Fruit fly (Drosophila melanogaster) whole organism, embryonic: ENCODE data around the gene CG9395.

Experiments
- Antp ChIP-seq: fragments of 200-800 bp; sonication (Bioruptor generic); optimal IDR thresholded peaks from 3 replicates; lab custom pipeline; 2016; ENCODE audit warnings: missing biosample characterization, missing genetic modification characterization
- B-H2 ChIP-seq: fragments of 200-800 bp; sonication (Bioruptor generic); optimal IDR thresholded peaks from 2 replicates; lab custom pipeline; 2018; ENCODE audit warnings: missing biosample characterization, mild to moderate bottlenecking, missing genetic modification characterization
- Bdp1 ChIP-seq: fragments of 200-800 bp; sonication (Bioruptor generic); optimal IDR thresholded peaks from 3 replicates; lab custom pipeline; 2016; ENCODE audit warnings: missing biosample characterization, missing genetic modification characterization
- CG13424 ChIP-seq: fragments of 200-800 bp; sonication (Bioruptor generic); optimal IDR thresholded peaks from 2 replicates; lab custom pipeline; 2019; ENCODE audit warnings: missing biosample characterization, mild to moderate bottlenecking, missing genetic modification characterization, moderate library complexity
- CG17612 ChIP-seq: fragments of 200-800 bp; sonication (Bioruptor generic); IDR thresholded peaks from 2 replicates; pipeline ENCODE4 v1.3.6; 2022; ENCODE audit warnings: missing biosample characterization, missing genetic modification characterization
- CG17829 ChIP-seq: fragments of 200-800 bp; optimal IDR thresholded peaks from 2 replicates; lab custom pipeline; 2019; ENCODE audit warnings: missing biosample characterization, mild to moderate bottlenecking, missing genetic modification characterization, moderate library complexity
- CG2129 ChIP-seq: fragments of 200-800 bp; sonication (Bioruptor generic); IDR thresholded peaks from 2 replicates; pipeline ENCODE4 v1.3.6; 2022; ENCODE audit warnings: missing biosample characterization, missing genetic modification characterization; ENCODE audit not compliant: partially characterized antibody
- CG2202 ChIP-seq: fragments of 200-800 bp; sonication (Bioruptor generic); optimal IDR thresholded peaks from 2 replicates; lab custom pipeline; 2018; ENCODE audit warnings: missing biosample characterization, mild to moderate bottlenecking, missing genetic modification characterization
- CG33557 ChIP-seq: fragments of 200-800 bp; sonication (Bioruptor generic); optimal IDR thresholded peaks from 2 replicates; lab custom pipeline; 2019; ENCODE audit warnings: missing biosample characterization, mild to moderate bottlenecking, missing genetic modification characterization, moderate library complexity
- CG34224 ChIP-seq: fragments of 200-800 bp; sonication (Bioruptor generic); IDR thresholded peaks from 3 replicates; pipeline ENCODE4 v1.3.6; 2022; ENCODE audit warnings: missing biosample characterization, missing genetic modification characterization; ENCODE audit not compliant: partially characterized antibody
- CG6175 ChIP-seq: fragments of 200-800 bp; sonication (Bioruptor generic); IDR thresholded peaks from 3 replicates; pipeline ENCODE4 v1.3.6; 2022; ENCODE audit warnings: missing biosample characterization, missing genetic modification characterization
- Elba2 ChIP-seq: fragments of 200-800 bp; sonication (Bioruptor generic); optimal IDR thresholded peaks from 3 replicates; lab custom pipeline; 2016; ENCODE audit warnings: missing biosample characterization, missing genetic modification characterization
- Fer3 ChIP-seq: fragments of 200-800 bp; sonication (Bioruptor generic); optimal IDR thresholded peaks from 2 replicates; lab custom pipeline; 2018; ENCODE audit warnings: missing biosample characterization, mild to moderate bottlenecking, missing genetic modification characterization, moderate library complexity
- HLH4C ChIP-seq: fragments of 200-800 bp; sonication (Bioruptor generic); IDR thresholded peaks from 3 replicates; pipeline ENCODE4 v1.3.6; 2022; ENCODE audit warnings: missing biosample characterization, missing genetic modification characterization; ENCODE audit not compliant: partially characterized antibody
- NC2α ChIP-seq: fragments of 200-800 bp; sonication (Bioruptor generic); optimal IDR thresholded peaks from 2 replicates; lab custom pipeline; 2016; ENCODE audit warnings: missing biosample characterization, missing genetic modification characterization
- Scr ChIP-seq: fragments of 200-800 bp; sonication (Bioruptor generic); IDR thresholded peaks from 2 replicates; pipeline ENCODE4 v1.3.6; 2022; ENCODE audit warnings: missing biosample characterization, missing genetic modification characterization; ENCODE audit not compliant: partially characterized antibody
- Sox102F ChIP-seq: fragments of 200-800 bp; sonication (Bioruptor generic); optimal IDR thresholded peaks from 2 replicates; lab custom pipeline; 2018; ENCODE audit warnings: missing biosample characterization, mild to moderate bottlenecking, missing genetic modification characterization, moderate library complexity
- Sry-δ ChIP-seq: fragments of 200-800 bp; sonication (Bioruptor generic); optimal IDR thresholded peaks from 2 replicates; lab custom pipeline; 2016; ENCODE audit warnings: missing biosample characterization, missing genetic modification characterization
- Usf ChIP-seq: fragments of 200-800 bp; sonication (Bioruptor generic); optimal IDR thresholded peaks from 2 replicates; lab custom pipeline; 2017; ENCODE audit warnings: missing genotype, missing biosample characterization, missing genetic modification characterization
- Xrp1 ChIP-seq: fragments of 200-800 bp; sonication (Bioruptor generic); IDR thresholded peaks from 2 replicates; pipeline ENCODE4 v1.3.6; 2022; ENCODE audit warnings: missing biosample characterization, missing genetic modification characterization
- ara ChIP-seq: fragments of 200-800 bp; sonication (Bioruptor generic); IDR thresholded peaks from 2 replicates; pipeline ENCODE4 v1.3.6; 2022; ENCODE audit warnings: missing biosample characterization, missing genetic modification characterization
- ase ChIP-seq: fragments of 200-800 bp; sonication (Bioruptor generic); IDR thresholded peaks from 3 replicates; pipeline ENCODE4 v1.3.6; 2022; ENCODE audit warnings: missing biosample characterization, missing genetic modification characterization
- az2 ChIP-seq: fragments of 200-800 bp; sonication (Bioruptor generic); optimal IDR thresholded peaks from 3 replicates; lab custom pipeline; 2016; ENCODE audit warnings: missing biosample characterization, missing genetic modification characterization
- bsh ChIP-seq, 2 experiments: fragments of 200-800 bp; sonication (Bioruptor generic); optimal IDR thresholded peaks; 2 replicates each; lab custom pipeline; 2017 to 2018; ENCODE audit warnings: mild to moderate bottlenecking in 2 of 2, missing biosample characterization in 2 of 2, missing genetic modification characterization in 2 of 2, moderate library complexity in 1 of 2
- croc ChIP-seq: fragments of 200-800 bp; sonication (Bioruptor generic); conservative IDR thresholded peaks from 3 replicates; pipeline ENCODE4 v1.3.6; 2022; ENCODE audit warnings: missing biosample characterization, missing genetic modification characterization
- dan ChIP-seq: fragments of 200-800 bp; sonication (Bioruptor generic); IDR thresholded peaks from 2 replicates; pipeline ENCODE4 v1.3.6; 2022; ENCODE audit warnings: missing biosample characterization, missing genetic modification characterization
- dysf ChIP-seq: fragments of 200-800 bp; sonication (Bioruptor generic); IDR thresholded peaks from 3 replicates; pipeline ENCODE4 v1.3.6; 2022; ENCODE audit warnings: missing biosample characterization, missing genetic modification characterization
- en ChIP-seq: fragments of 200-800 bp; sonication (Bioruptor generic); optimal IDR thresholded peaks from 2 replicates; lab custom pipeline; 2016; ENCODE audit warnings: missing biosample characterization, missing genetic modification characterization
- eve ChIP-seq, 2 experiments: fragments of >200 bp; optimal IDR thresholded peaks; 2 replicates each; lab custom pipeline; 2017; ENCODE audit warnings: missing biosample characterization in 2 of 2, missing genetic modification characterization in 2 of 2
- fd64A ChIP-seq: fragments of 200-800 bp; sonication (Bioruptor generic); optimal IDR thresholded peaks from 3 replicates; lab custom pipeline; 2018; ENCODE audit warnings: missing biosample characterization, mild to moderate bottlenecking, missing genetic modification characterization
- fd96Cb ChIP-seq: fragments of 200-800 bp; sonication (Bioruptor generic); optimal IDR thresholded peaks from 2 replicates; lab custom pipeline; 2018; ENCODE audit warnings: missing biosample characterization, mild to moderate bottlenecking, missing genetic modification characterization, moderate library complexity
- gro ChIP-seq: fragments of 200-800 bp; sonication (Bioruptor generic); optimal IDR thresholded peaks from 2 replicates; lab custom pipeline; 2016; ENCODE audit warnings: missing biosample characterization, missing genetic modification characterization
- hb ChIP-seq: fragments of 200-800 bp; sonication (Bioruptor generic); IDR thresholded peaks from 3 replicates; pipeline ENCODE4 v1.3.6; 2022; ENCODE audit warnings: missing biosample characterization, missing genetic modification characterization; ENCODE audit not compliant: partially characterized antibody
- ind ChIP-seq: fragments of 200-800 bp; sonication (Bioruptor generic); optimal IDR thresholded peaks from 3 replicates; lab custom pipeline; 2016; ENCODE audit warnings: missing biosample characterization, missing genetic modification characterization
- insv ChIP-seq, 2 experiments: fragments of 200-800 bp; sonication (Bioruptor generic); optimal IDR thresholded peaks; 3 replicates each; lab custom pipeline; 2016 to 2018; ENCODE audit warnings: missing biosample characterization in 2 of 2, missing genetic modification characterization in 2 of 2
- jing ChIP-seq: fragments of 200-800 bp; sonication (Bioruptor generic); optimal IDR thresholded peaks from 2 replicates; lab custom pipeline; 2018; ENCODE audit warnings: missing biosample characterization, mild to moderate bottlenecking, missing genetic modification characterization
- lab ChIP-seq: fragments of 200-800 bp; sonication (Bioruptor generic); optimal IDR thresholded peaks from 3 replicates; lab custom pipeline; 2017; ENCODE audit warnings: missing biosample characterization, missing genetic modification characterization, mild to moderate bottlenecking, moderate library complexity, missing genetic modification reagents
- lmd ChIP-seq: fragments of 200-800 bp; sonication (Bioruptor generic); IDR thresholded peaks from 2 replicates; pipeline ENCODE4 v1.3.6; 2022; ENCODE audit warnings: missing biosample characterization, missing genetic modification characterization
- lola ChIP-seq, 3 experiments: fragments of >200 bp in 2 of 3; fragments of 200-800 bp in 1 of 3; sonication (Bioruptor generic) in 1 of 3; optimal IDR thresholded peaks; 2 replicates each; lab custom pipeline; 2017 to 2019; ENCODE audit warnings: missing biosample characterization in 3 of 3, missing genetic modification characterization in 3 of 3, mild to moderate bottlenecking in 1 of 3, moderate library complexity in 1 of 3
- row ChIP-seq: fragments of 200-800 bp; sonication (Bioruptor generic); IDR thresholded peaks from 3 replicates; pipeline ENCODE4 v1.3.6; 2022; ENCODE audit warnings: missing biosample characterization, missing genetic modification characterization
- sc ChIP-seq, 3 experiments: fragments of >200 bp in 2 of 3; fragments of 200-800 bp in 1 of 3; sonication (Bioruptor generic) in 1 of 3; optimal IDR thresholded peaks; 2 replicates in 2 of 3; 3 replicates in 1 of 3; lab custom pipeline; 2017; ENCODE audit warnings: mild to moderate bottlenecking in 1 of 3, missing biosample characterization in 1 of 3, missing genetic modification characterization in 1 of 3, missing genetic modification reagents in 1 of 3
- sisA ChIP-seq: fragments of 200-800 bp; sonication (Bioruptor generic); IDR thresholded peaks from 2 replicates; pipeline ENCODE4 v1.3.6; 2022; ENCODE audit warnings: missing biosample characterization, missing genetic modification characterization
- sna ChIP-seq: fragments of 200-800 bp; sonication (Bioruptor generic); IDR thresholded peaks from 2 replicates; pipeline ENCODE4 v1.3.6; 2022; ENCODE audit warnings: missing biosample characterization, missing genetic modification characterization; ENCODE audit not compliant: partially characterized antibody
- tgo ChIP-seq: fragments of 200-800 bp; sonication (Bioruptor generic); IDR thresholded peaks from 3 replicates; pipeline ENCODE4 v1.3.6; 2022; ENCODE audit warnings: missing biosample characterization, missing genetic modification characterization
- unpg ChIP-seq: fragments of 200-800 bp; sonication (Bioruptor generic); optimal IDR thresholded peaks from 3 replicates; lab custom pipeline; 2018; ENCODE audit warnings: missing biosample characterization, mild to moderate bottlenecking, missing genetic modification characterization, moderate library complexity
- vvl ChIP-seq: fragments of 200-800 bp; sonication (Bioruptor generic); IDR thresholded peaks from 2 replicates; pipeline ENCODE4 v1.3.6; 2022; ENCODE audit warnings: missing biosample characterization, missing genetic modification characterization
- wdn ChIP-seq: fragments of 200-800 bp; sonication (Bioruptor generic); IDR thresholded peaks from 2 replicates; pipeline ENCODE4 v1.3.6; 2022; ENCODE audit warnings: missing biosample characterization, missing genetic modification characterization
- wek ChIP-seq: fragments of 200-800 bp; sonication (Bioruptor generic); optimal IDR thresholded peaks from 3 replicates; lab custom pipeline; 2018; ENCODE audit warnings: missing biosample characterization, mild to moderate bottlenecking, missing genetic modification characterization, moderate library complexity
- wor ChIP-seq: fragments of 200-800 bp; sonication (Bioruptor generic); IDR thresholded peaks from 2 replicates; pipeline ENCODE4 v1.3.6; 2022; ENCODE audit warnings: missing biosample characterization, missing genetic modification characterization
- zfh2 ChIP-seq: fragments of 200-800 bp; sonication (Bioruptor generic); optimal IDR thresholded peaks from 2 replicates; lab custom pipeline; 2016; ENCODE audit warnings: missing biosample characterization, missing genetic modification characterization

The CG9395 gene

DNA sequence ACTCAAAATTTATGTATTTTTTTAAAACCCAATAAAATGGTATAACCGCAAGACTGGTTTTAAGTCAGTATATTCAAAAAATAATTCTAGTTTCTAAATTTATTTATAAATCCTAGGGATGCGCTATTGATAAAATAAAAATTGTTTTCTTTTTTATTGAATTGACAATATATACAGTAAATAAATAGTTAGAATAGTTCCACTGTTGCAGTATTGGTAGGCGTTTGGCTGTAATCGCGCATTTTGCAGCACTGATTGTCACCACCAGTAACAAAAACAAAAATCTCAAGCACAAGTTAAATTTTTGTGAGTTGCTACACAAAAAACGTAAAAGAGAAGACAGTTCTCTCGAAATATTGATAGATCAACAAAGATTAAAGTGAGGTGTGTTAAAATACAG is 14.1 kb upstream of the CG9395 start, which contains the start of gene CG31855 (continued):
- TF ChIP-seq ase (GFP tag; lab: Robert Waterston, UW): peak; percentile 86
- TF ChIP-seq lab (GFP tag; lab: Kevin White, UChicago): peak; percentile 91
- TF ChIP-seq HLH4C (GFP tag; lab: Robert Waterston, UW): no peak
- peak; percentile 94 for TF ChIP-seq B-H2 (GFP tag; lab: Kevin White, UChicago)
- TF ChIP-seq CG2202 (tag; lab: Kevin White, UChicago): peak; percentile 53
- TF ChIP-seq CG17612 (GFP tag; lab: Robert Waterston, UW): peak; percentile 39
- no peak for TF ChIP-seq fd64A
- TF ChIP-seq lmd: peak; percentile 81
- peak; percentile 69 for TF ChIP-seq CG13424 (tag; lab: Kevin White, UChicago)
- TF ChIP-seq tgo: peak; percentile 83
- TF ChIP-seq CG2129: no peak
- peak; percentile 67 for TF ChIP-seq CG33557 (GFP tag; lab: Kevin White, UChicago)
- peak; percentile 88 for TF ChIP-seq Bdp1
- TF ChIP-seq CG17829 (tag; lab: Kevin White, UChicago): peak; percentile 80
- no peak for TF ChIP-seq Scr (GFP tag; lab: Robert Waterston, UW)
- no peak; the same call in 2 of the 3 replicates for TF ChIP-seq CG34224
- TF ChIP-seq dysf: peak; percentile 83
- TF ChIP-seq NC2α: no peak
- TF ChIP-seq croc: peak; percentile 53
- TF ChIP-seq lola (GFP tag; optimal IDR thresholded peaks at IDR 0.05; lab: Kevin White, UChicago): peak in 1 of 3 experiments; percentile 58
- TF ChIP-seq CG6175 (GFP tag; lab: Robert Waterston, UW): 0 out of 3 replicates have a peak, but pooled peaks have one; percentile 30
- peak; percentile 95 for TF ChIP-seq row (GFP tag; lab: Robert Waterston, UW)
- peak; percentile 23 for TF ChIP-seq en (GFP tag; lab: Kevin White, UChicago)
- TF ChIP-seq Sry-δ (GFP tag; lab: Kevin White, UChicago): peak; percentile 35
- TF ChIP-seq ind (GFP tag; lab: Kevin White, UChicago): peak; percentile 87
- peak; percentile 61 for TF ChIP-seq fd96Cb
- peak; percentile 12 to 76 for TF ChIP-seq bsh (GFP tag; optimal IDR thresholded peaks at IDR 0.05; lab: Kevin White, UChicago)
- peak; percentile 79 for TF ChIP-seq Antp (GFP tag; lab: Kevin White, UChicago)
- peak; percentile 62; the same call in 1 of the 2 replicates for TF ChIP-seq ara (GFP tag; lab: Robert Waterston, UW)
- TF ChIP-seq sisA: peak; percentile 82
- TF ChIP-seq zfh2 (GFP tag; lab: Kevin White, UChicago): peak; percentile 80
- peak; percentile 70 for TF ChIP-seq wdn
- peak; percentile 92 for TF ChIP-seq vvl (GFP tag; lab: Robert Waterston, UW)
- peak; percentile 22 for TF ChIP-seq wek (GFP tag; lab: Kevin White, UChicago)
- TF ChIP-seq Fer3 (tag; lab: Kevin White, UChicago): peak; percentile 85
- TF ChIP-seq jing (GFP tag; lab: Kevin White, UChicago): no peak
- TF ChIP-seq sna: no peak
- no peak; the same call in 1 of the 2 replicates for TF ChIP-seq wor (GFP tag; lab: Robert Waterston, UW)
- TF ChIP-seq Sox102F (GFP tag; lab: Kevin White, UChicago): peak; percentile 71
- no peak for TF ChIP-seq sc (optimal IDR thresholded peaks at IDR 0.05; lab: Kevin White, UChicago)
- TF ChIP-seq sc (GFP tag; optimal IDR thresholded peaks at IDR 0.05; lab: Kevin White, UChicago): peak; percentile 49
- TF ChIP-seq insv (GFP tag; optimal IDR thresholded peaks at IDR 0.05; lab: Kevin White, UChicago): peak in 1 of 2 experiments; percentile 55
- no peak for TF ChIP-seq dan (GFP tag; lab: Robert Waterston, UW)
- TF ChIP-seq unpg: peak; percentile 81
- no peak for TF ChIP-seq eve (GFP tag; optimal IDR thresholded peaks at IDR 0.05; lab: Kevin White, UChicago)
- TF ChIP-seq hb (GFP tag; lab: Robert Waterston, UW): no peak
- TF ChIP-seq az2 (GFP tag; lab: Kevin White, UChicago): peak; percentile 87
- TF ChIP-seq gro (GFP tag; lab: Kevin White, UChicago): peak; percentile 91
- no peak for TF ChIP-seq Elba2 (GFP tag; lab: Kevin White, UChicago)
- TF ChIP-seq Usf: peak; percentile 9
- TF ChIP-seq Xrp1 (GFP tag; lab: Robert Waterston, UW): peak; percentile 86
